Worm (Caenorhabditis elegans) whole organism, L1 larva: Measurements from ENCODE around the gene bre-5.

Experiments
- C16A3.4 ChIP-seq: fragments of 150-350 bp; optimal IDR thresholded peaks from 2 replicates; lab custom pipeline; 2014; ENCODE audit warnings: missing biosample characterization, missing genetic modification characterization
- alr-1 ChIP-seq: fragments of 200-800 bp; sonication (Bioruptor generic); optimal IDR thresholded peaks from 2 replicates; lab custom pipeline; 2018; ENCODE audit warnings: borderline replicate concordance, mild to moderate bottlenecking, missing genetic modification characterization, missing compliant biosample characterization
- aly-2 ChIP-seq: fragments of 150-350 bp; optimal IDR thresholded peaks from 2 replicates; lab custom pipeline; 2014; ENCODE audit warnings: missing biosample characterization, missing genetic modification characterization
- ceh-8 ChIP-seq: fragments of 200-800 bp; sonication (Bioruptor generic); optimal IDR thresholded peaks from 2 replicates; lab custom pipeline; 2018; ENCODE audit warnings: mild to moderate bottlenecking, missing genetic modification characterization, moderate library complexity, missing compliant biosample characterization
- efl-1 ChIP-seq, 4 experiments: fragments of 150-350 bp; optimal IDR thresholded peaks in 3 of 4; peaks in 1 of 4; 1 replicate in 1 of 4; 2 replicates in 3 of 4; lab custom pipeline; 2014; ENCODE audit warnings: missing biosample characterization in 2 of 4, missing genetic modification characterization in 2 of 4, missing genetic modification reagents in 2 of 4
- efl-3 ChIP-seq: fragments of 200-800 bp; sonication (Bioruptor generic); optimal IDR thresholded peaks from 2 replicates; lab custom pipeline; 2018; ENCODE audit warnings: mild to moderate bottlenecking, missing genetic modification characterization, missing compliant biosample characterization
- egl-13 ChIP-seq: sonication (generic microtip); optimal IDR thresholded peaks from 2 replicates; lab custom pipeline; 2016; ENCODE audit warnings: missing genotype, missing genetic modification reagents, missing genetic modification characterization, missing compliant biosample characterization
- egl-27 ChIP-seq, 2 experiments: fragments of 150-350 bp in 1 of 2; sonication (generic microtip); optimal IDR thresholded peaks; 3 replicates each; lab custom pipeline; 2017 to 2018; ENCODE audit warnings: missing biosample characterization in 2 of 2, missing genetic modification characterization in 2 of 2, missing genetic modification reagents in 2 of 2
- fkh-10 ChIP-seq: sonication (generic microtip); optimal IDR thresholded peaks from 2 replicates; lab custom pipeline; 2017; ENCODE audit warnings: missing biosample characterization, missing genetic modification reagents, missing genetic modification characterization
- grh-1 ChIP-seq: fragments of 200-800 bp; sonication (Bioruptor generic); IDR thresholded peaks from 2 replicates; pipeline ENCODE4 v1.3.6; 2022; ENCODE audit warnings: missing genetic modification reagents, missing genetic modification characterization, missing compliant biosample characterization
- isw-1 ChIP-seq: fragments of 200-800 bp; sonication (Bioruptor generic); IDR thresholded peaks from 2 replicates; pipeline ENCODE4 v1.3.6; 2022; ENCODE audit warnings: missing genetic modification characterization, missing compliant biosample characterization
- jun-1 ChIP-seq: fragments of 150-350 bp; optimal IDR thresholded peaks from 2 replicates; lab custom pipeline; 2014; ENCODE audit warnings: missing biosample characterization, missing genetic modification reagents, missing genetic modification characterization
- lin-14 ChIP-seq: fragments of 200-800 bp; sonication (Bioruptor generic); optimal IDR thresholded peaks from 2 replicates; lab custom pipeline; 2018; ENCODE audit warnings: mild to moderate bottlenecking, missing genetic modification characterization, moderate library complexity, missing compliant biosample characterization
- lin-15B ChIP-seq: fragments of 150-350 bp; sonication (generic microtip); optimal IDR thresholded peaks from 3 replicates; lab custom pipeline; 2014; ENCODE audit warnings: missing biosample characterization, missing genetic modification characterization
- lin-39 ChIP-seq: fragments of 150-350 bp; optimal IDR thresholded peaks from 2 replicates; lab custom pipeline; 2014; ENCODE audit warnings: missing biosample characterization, missing genetic modification reagents, missing genetic modification characterization
- mab-9 ChIP-seq: fragments of 200-800 bp; sonication (Bioruptor generic); IDR thresholded peaks from 2 replicates; pipeline ENCODE4 v1.3.6; 2022; ENCODE audit warnings: missing genetic modification reagents, missing genetic modification characterization, missing compliant biosample characterization
- mep-1 ChIP-seq: fragments of 150-350 bp; optimal IDR thresholded peaks from 2 replicates; lab custom pipeline; 2014; ENCODE audit warnings: missing biosample characterization, missing genetic modification characterization
- nhr-12 ChIP-seq: sonication (generic microtip); optimal IDR thresholded peaks from 2 replicates; lab custom pipeline; 2017; ENCODE audit warnings: missing biosample characterization, missing genetic modification characterization
- nhr-20 ChIP-seq: sonication (generic microtip); optimal IDR thresholded peaks from 2 replicates; lab custom pipeline; 2016; ENCODE audit warnings: mild to moderate bottlenecking, missing genetic modification characterization, missing compliant biosample characterization
- nhr-28 ChIP-seq: fragments of 150-350 bp; optimal IDR thresholded peaks from 2 replicates; lab custom pipeline; 2014; ENCODE audit warnings: missing biosample characterization, missing genetic modification characterization
- nhr-71 ChIP-seq: sonication (generic microtip); optimal IDR thresholded peaks from 2 replicates; lab custom pipeline; 2016; ENCODE audit warnings: mild to moderate bottlenecking, missing genetic modification characterization, moderate library complexity, missing compliant biosample characterization
- nhr-85 ChIP-seq: sonication (generic microtip); peaks from one replicate; lab custom pipeline; 2016; ENCODE audit warnings: missing genetic modification characterization, inconsistent platforms, missing compliant biosample characterization
- nhr-90 ChIP-seq: sonication (generic microtip); optimal IDR thresholded peaks from 2 replicates; lab custom pipeline; 2016; ENCODE audit warnings: mild to moderate bottlenecking, missing genetic modification characterization, missing compliant biosample characterization; ENCODE audit not compliant: poor library complexity
- pag-3 ChIP-seq: sonication (generic microtip); optimal IDR thresholded peaks from 2 replicates; lab custom pipeline; 2017; ENCODE audit warnings: missing genetic modification characterization, mild to moderate bottlenecking, missing compliant biosample characterization, antibody characterized with exemption, borderline replicate concordance; ENCODE audit not compliant: insufficient read depth
- pax-3 ChIP-seq: fragments of 200-800 bp; sonication (Bioruptor generic); optimal IDR thresholded peaks from 2 replicates; lab custom pipeline; 2018; ENCODE audit warnings: mild to moderate bottlenecking, missing genetic modification characterization, moderate library complexity, missing compliant biosample characterization
- rnt-1 ChIP-seq: sonication (generic microtip); optimal IDR thresholded peaks from 2 replicates; lab custom pipeline; 2016; ENCODE audit warnings: mild to moderate bottlenecking, missing genetic modification characterization, moderate library complexity, missing compliant biosample characterization
- sox-4 ChIP-seq: sonication (generic microtip); optimal IDR thresholded peaks from 2 replicates; lab custom pipeline; 2016; ENCODE audit warnings: missing genetic modification characterization, missing compliant biosample characterization
- tbx-2 ChIP-seq: sonication (generic microtip); optimal IDR thresholded peaks from 2 replicates; lab custom pipeline; 2016; ENCODE audit warnings: missing genetic modification characterization, missing compliant biosample characterization
- tlp-1 ChIP-seq: fragments of 150-350 bp; optimal IDR thresholded peaks from 2 replicates; lab custom pipeline; 2014; ENCODE audit warnings: missing biosample characterization, missing genetic modification characterization
- unc-130 ChIP-seq: fragments of 150-350 bp; optimal IDR thresholded peaks from 2 replicates; lab custom pipeline; 2017; ENCODE audit warnings: missing biosample characterization, missing genetic modification characterization, inconsistent platforms
- unc-30 ChIP-seq: sonication (generic microtip); optimal IDR thresholded peaks from 2 replicates; lab custom pipeline; 2017; ENCODE audit warnings: missing biosample characterization, missing genetic modification characterization
- unc-62 ChIP-seq: fragments of 150-350 bp; optimal IDR thresholded peaks from 2 replicates; lab custom pipeline; 2014; ENCODE audit warnings: missing biosample characterization, missing genetic modification reagents, missing genetic modification characterization
- unc-98 ChIP-seq: fragments of 200-800 bp; sonication (Bioruptor generic); IDR thresholded peaks from 2 replicates; pipeline ENCODE4 v1.3.6; 2022; ENCODE audit warnings: missing genetic modification characterization, missing compliant biosample characterization
- xbp-1 ChIP-seq: sonication (generic microtip); optimal IDR thresholded peaks from 2 replicates; lab custom pipeline; 2016; ENCODE audit warnings: missing genetic modification characterization, missing compliant biosample characterization
- zip-4 ChIP-seq: fragments of 200-800 bp; sonication (Bioruptor generic); optimal IDR thresholded peaks from 2 replicates; lab custom pipeline; 2018; ENCODE audit warnings: mild to moderate bottlenecking, missing genetic modification characterization, moderate library complexity, missing compliant biosample characterization

The bre-5 gene

ce11 chrIV:12075497-12075896 lies 24.5 kb upstream of the bre-5 start, which contains the start of gene K08E4.7:
Gene K08E4.7, plus strand, starts transcription at chrIV:12075797.
- TF ChIP-seq efl-1 (optimal IDR thresholded peaks at IDR 0.05; lab: Kevin White, UChicago) (no peak), efl-1 (GFP tag; optimal IDR thresholded peaks at IDR 0.05 in 1 of 2; lab: Kevin White, UChicago) (no peak), nhr-20 (tag; lab: Kevin White, UChicago) (no peak), tlp-1 (no peak), lin-39 (tag; lab: Kevin White, UChicago) (no peak)
- TF ChIP-seq, all 84 proteins: peak for 0

- TF ChIP-seq grh-1 (GFP tag; lab: Robert Waterston, UW) (no peak), unc-98 (GFP tag; lab: Robert Waterston, UW) (no peak), tbx-2 (tag; lab: Kevin White, UChicago) (no peak), tlp-1 (no peak), mab-9 (GFP tag; lab: Robert Waterston, UW) (no peak), aly-2 (tag; lab: Kevin White, UChicago) (no peak), egl-27 (tag; optimal IDR thresholded peaks at IDR 0.05; lab: Kevin White, UChicago) (no peak), efl-3 (GFP tag; lab: Kevin White, UChicago) (no peak), sox-4 (tag; lab: Kevin White, UChicago) (no peak), isw-1 (GFP tag; lab: Robert Waterston, UW) (no peak), unc-30 (no peak), fkh-10 (no peak), nhr-28 (tag; lab: Kevin White, UChicago) (no peak), egl-13 (no peak), mep-1 (no peak), nhr-71 (tag; lab: Kevin White, UChicago) (no peak), jun-1 (tag; lab: Kevin White, UChicago) (no peak), lin-15B (no peak)
- TF ChIP-seq, all 84 proteins: peak for 0
Measured at ce11 chrIV:12068590-12068989, 17.6 kb upstream of the bre-5 start, which contains the start of gene bath-37. Gene bath-37, plus strand, starts transcription at chrIV:12068890.

- TF ChIP-seq rnt-1 (tag; lab: Kevin White, UChicago), result no peak
Measured at ce11 chrIV:12061229-12061628, 10.2 kb upstream of the bre-5 start, which contains the start of gene K08E4.8. Gene K08E4.8, minus strand, starts transcription at chrIV:12061329.

- no peak for TF ChIP-seq egl-27 (tag; optimal IDR thresholded peaks at IDR 0.05; lab: Kevin White, UChicago)
- peak; percentile 26 for TF ChIP-seq lin-14 (GFP tag; lab: Kevin White, UChicago)
Measured at ce11 chrIV:12057508-12057907, 6.5 kb upstream of the bre-5 start, which contains the start of gene K08E4.3. Gene K08E4.3, plus strand, starts transcription at chrIV:12057742.

ce11 chrIV:12056603-12057002 lies 5.6 kb upstream of the bre-5 start, which contains the start of gene K08E4.2:
Gene K08E4.2, minus strand, starts transcription at chrIV:12056656.
- TF ChIP-seq nhr-12 (tag; lab: Kevin White, UChicago) (no peak), alr-1 (no peak), pax-3 (tag; lab: Kevin White, UChicago) (no peak), xbp-1 (tag; lab: Kevin White, UChicago) (no peak), nhr-71 (tag; lab: Kevin White, UChicago) (no peak), unc-62 (GFP tag; lab: Kevin White, UChicago) (no peak), C16A3.4 (tag; lab: Kevin White, UChicago) (no peak), rnt-1 (tag; lab: Kevin White, UChicago) (no peak), nhr-85 (tag; lab: Kevin White, UChicago) (no peak), zip-4 (GFP tag; lab: Kevin White, UChicago) (no peak), nhr-90 (no peak), fkh-10 (no peak), pag-3 (tag; lab: Kevin White, UChicago) (no peak), ceh-8 (GFP tag; lab: Kevin White, UChicago) (no peak), unc-130 (tag; lab: Kevin White, UChicago) (no peak)
